Worm (Caenorhabditis elegans): Measurements from ENCODE around the gene W08F4.5.
"Not testable (repeated sequence)": the region's sequence is repeated elsewhere in the genome, so short reads cannot be mapped to it uniquely, and the experiment has no call there.

W08F4.5 gene

DNA sequence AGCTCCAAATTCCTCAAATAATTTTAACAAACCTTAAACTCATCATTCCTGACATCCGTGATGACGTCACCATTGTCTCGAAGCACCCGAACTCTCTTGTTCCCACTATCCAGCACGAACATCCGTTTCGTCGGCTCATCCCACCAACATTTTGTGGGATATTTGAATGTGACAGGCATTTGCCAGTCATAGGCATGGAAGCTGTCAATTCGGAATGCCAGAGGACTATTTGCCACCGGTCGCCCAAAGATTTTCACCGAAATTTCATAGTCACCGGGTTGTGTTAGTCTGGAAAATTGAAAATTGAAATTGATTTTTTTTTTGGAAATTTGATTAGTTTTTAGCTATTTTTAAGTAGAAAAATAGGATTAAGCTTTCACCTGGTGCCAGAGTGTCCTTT is 28.0 kb upstream of the W08F4.5 start:
- TF ChIP-seq T23F11.4 (GFP tag; optimal IDR thresholded peaks at IDR 0.05) = no peak
- TF ChIP-seq ahr-1 (tag; optimal IDR thresholded peaks at IDR 0.05) = no peak
- TF ChIP-seq ceh-9 (tag; optimal IDR thresholded peaks at IDR 0.05) = no peak
- TF ChIP-seq lim-6 (tag; optimal IDR thresholded peaks at IDR 0.05) = no peak
- TF ChIP-seq ceh-14 (tag; optimal IDR thresholded peaks at IDR 0.05) = no peak
- no peak for TF ChIP-seq hlh-30 (tag; optimal IDR thresholded peaks at IDR 0.05; ENCODE audit: insufficient read depth)
- TF ChIP-seq unc-42 (tag; optimal IDR thresholded peaks at IDR 0.05) = no peak
- TF ChIP-seq hlh-15 (tag; optimal IDR thresholded peaks at IDR 0.05) = no peak
- no peak for TF ChIP-seq nfya-1 (tag; optimal IDR thresholded peaks at IDR 0.05)
- TF ChIP-seq sox-4 (tag; optimal IDR thresholded peaks at IDR 0.05) = no peak
- TF ChIP-seq sox-2 (GFP tag; IDR thresholded peaks at IDR 0.05) = no peak
- TF ChIP-seq hlh-13 (GFP tag; optimal IDR thresholded peaks at IDR 0.05) = no peak

- TF ChIP-seq dmd-4 (tag; optimal IDR thresholded peaks at IDR 0.05; ENCODE audit: borderline replicate concordance); pat-9 (tag; optimal IDR thresholded peaks at IDR 0.05); hlh-30 (tag; optimal IDR thresholded peaks at IDR 0.05; ENCODE audit: insufficient read depth): not testable (repeated sequence)
Measured at ce11 chrII:593221-593620, 24.5 kb upstream of the W08F4.5 start, which contains the start of gene W08F4.1. Gene W08F4.1, plus strand, starts transcription at chrII:593521.

DNA sequence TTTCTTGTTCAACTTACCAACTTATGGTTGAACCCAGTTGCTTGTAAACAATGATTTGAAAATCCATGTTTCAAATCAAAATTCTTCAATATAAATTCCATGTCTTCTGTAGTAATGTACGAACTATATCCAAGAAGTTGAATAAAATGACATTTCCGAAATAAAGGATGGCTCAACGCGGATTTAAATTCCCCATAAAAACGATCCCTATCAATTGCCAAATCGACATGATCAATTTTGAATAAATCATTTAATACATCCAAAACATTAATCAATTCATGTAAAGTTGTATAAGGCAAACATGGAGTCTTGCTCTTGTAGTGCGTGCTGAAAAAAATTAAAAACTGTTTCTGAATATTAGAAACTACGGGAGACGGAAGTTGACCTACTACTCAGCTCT is 22.4 kb upstream of the W08F4.5 start, which contains the start of gene W08F4.10:
Gene W08F4.10 (minus strand): TSS at position 101 of the 400 bp plus-strand sequence.
- TF ChIP-seq ceh-22 (tag; optimal IDR thresholded peaks at IDR 0.05) (no peak), nhr-232 (tag; optimal IDR thresholded peaks at IDR 0.05) (no peak), F13H6.1 (tag; optimal IDR thresholded peaks at IDR 0.05) (no peak), hlh-8 (tag; optimal IDR thresholded peaks at IDR 0.05) (no peak), T23F11.4 (GFP tag; optimal IDR thresholded peaks at IDR 0.05) (no peak), ceh-24 (tag; optimal IDR thresholded peaks at IDR 0.05) (no peak), pax-1 (tag; optimal IDR thresholded peaks at IDR 0.05) (no peak), pat-9 (tag; optimal IDR thresholded peaks at IDR 0.05) (no peak), sox-4 (tag; optimal IDR thresholded peaks at IDR 0.05) (no peak), C08G9.2 (tag; optimal IDR thresholded peaks at IDR 0.05) (no peak), tbx-7 (tag; optimal IDR thresholded peaks at IDR 0.05) (no peak), tbx-2 (tag; optimal IDR thresholded peaks at IDR 0.05) (no peak), fkh-10 (GFP tag; optimal IDR thresholded peaks at IDR 0.05) (no peak), hlh-6 (tag; optimal IDR thresholded peaks at IDR 0.05) (no peak), unc-42 (tag; optimal IDR thresholded peaks at IDR 0.05) (no peak), ceh-14 (tag; optimal IDR thresholded peaks at IDR 0.05) (no peak), pros-1 (tag; optimal IDR thresholded peaks at IDR 0.05) (no peak), sox-2 (GFP tag; IDR thresholded peaks at IDR 0.05) (no peak), sdc-2 (tag; optimal IDR thresholded peaks at IDR 0.05) (no peak)

DNA sequence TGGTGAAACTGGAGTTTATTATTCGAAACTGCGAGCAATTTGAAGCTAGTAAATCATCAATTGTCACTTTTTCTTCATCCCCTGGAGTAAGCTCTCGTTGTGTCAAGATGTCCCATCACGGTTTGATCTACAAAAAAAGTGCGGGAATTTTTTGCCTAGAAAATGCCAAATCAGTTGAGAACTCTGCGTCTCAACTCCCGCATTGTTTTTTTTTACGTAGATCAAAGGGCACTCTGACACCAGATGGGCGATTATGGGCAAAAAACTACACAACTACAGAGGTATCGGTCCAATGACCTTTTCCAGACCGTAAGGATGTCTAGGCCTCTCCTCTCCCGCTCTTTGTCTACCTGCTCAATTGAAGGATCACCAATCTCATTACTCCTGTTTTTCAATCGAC is 18.9 kb upstream of the W08F4.5 start, which contains the start of gene fbxb-34:
Gene fbxb-34 (plus strand): TSS at position 301 of the 400 bp plus-strand sequence.
- TF ChIP-seq che-1 (tag; optimal IDR thresholded peaks at IDR 0.05) (no peak), syd-9 (tag; optimal IDR thresholded peaks at IDR 0.05) (no peak), ceh-45 (GFP tag; IDR thresholded peaks at IDR 0.05) (no peak), pax-1 (tag; optimal IDR thresholded peaks at IDR 0.05) (no peak), ceh-34 (tag; optimal IDR thresholded peaks at IDR 0.05) (no peak), pag-3 (tag; optimal IDR thresholded peaks at IDR 0.05; ENCODE audit: borderline replicate concordance) (no peak), hlh-13 (GFP tag; optimal IDR thresholded peaks at IDR 0.05) (no peak), ceh-19 (GFP tag; optimal IDR thresholded peaks at IDR 0.05) (no peak), ahr-1 (tag; optimal IDR thresholded peaks at IDR 0.05) (no peak), ceh-6 (GFP tag; optimal IDR thresholded peaks at IDR 0.05) (no peak), dmd-4 (tag; optimal IDR thresholded peaks at IDR 0.05; ENCODE audit: borderline replicate concordance) (no peak), K09A11.1 (tag; optimal IDR thresholded peaks at IDR 0.05; ENCODE audit: insufficient read depth) (no peak), ceh-9 (tag; optimal IDR thresholded peaks at IDR 0.05) (no peak), ceh-24 (tag; optimal IDR thresholded peaks at IDR 0.05) (no peak), elt-2 (tag; optimal IDR thresholded peaks at IDR 0.05) (no peak), fkh-10 (GFP tag; optimal IDR thresholded peaks at IDR 0.05) (no peak), Y22D7AL.16 (tag; optimal IDR thresholded peaks at IDR 0.05) (no peak), ceh-18 (tag; optimal IDR thresholded peaks at IDR 0.05) (no peak)
